Fruit fly (Drosophila melanogaster) whole organism, embryonic: ENCODE results near the gene sick.

Source experiments
- Antp ChIP-seq: fragments of 200-800 bp; sonication (Bioruptor generic); optimal IDR thresholded peaks from 3 replicates; lab custom pipeline; 2016; ENCODE audit warnings: missing biosample characterization, missing genetic modification characterization
- CG10274 ChIP-seq: fragments of 200-800 bp; sonication (Bioruptor generic); optimal IDR thresholded peaks from 3 replicates; lab custom pipeline; 2017; ENCODE audit warnings: missing biosample characterization, mild to moderate bottlenecking, missing genetic modification characterization
- CG13775 ChIP-seq: fragments of 200-800 bp; sonication (Bioruptor generic); optimal IDR thresholded peaks from 3 replicates; lab custom pipeline; 2017; ENCODE audit warnings: missing biosample characterization, mild to moderate bottlenecking, missing genetic modification characterization
- CG13894 ChIP-seq: fragments of 200-800 bp; sonication (Bioruptor generic); optimal IDR thresholded peaks from 3 replicates; lab custom pipeline; 2018; ENCODE audit warnings: missing biosample characterization, mild to moderate bottlenecking, missing genetic modification characterization, moderate library complexity
- CG14667 ChIP-seq: fragments of 200-800 bp; sonication (Bioruptor generic); IDR thresholded peaks from 2 replicates; pipeline ENCODE4 v1.3.6; 2022; ENCODE audit warnings: missing biosample characterization, missing genetic modification characterization
- CG1832 ChIP-seq: fragments of 200-800 bp; sonication (Bioruptor generic); optimal IDR thresholded peaks from 2 replicates; lab custom pipeline; 2017; ENCODE audit warnings: missing biosample characterization, mild to moderate bottlenecking, missing genetic modification characterization, inconsistent platforms
- CG31388 ChIP-seq: fragments of 200-800 bp; sonication (Bioruptor generic); optimal IDR thresholded peaks from 2 replicates; lab custom pipeline; 2016; ENCODE audit warnings: missing biosample characterization, missing genetic modification characterization
- CG6683 ChIP-seq: fragments of 200-800 bp; sonication (Bioruptor generic); optimal IDR thresholded peaks from 2 replicates; lab custom pipeline; 2017; ENCODE audit warnings: missing biosample characterization, mild to moderate bottlenecking, missing genetic modification characterization, missing genetic modification reagents
- CG6791 ChIP-seq: fragments of 200-800 bp; sonication (Bioruptor generic); IDR thresholded peaks from 3 replicates; pipeline ENCODE4 v1.3.6; 2022; ENCODE audit warnings: missing biosample characterization, missing genetic modification characterization; ENCODE audit not compliant: partially characterized antibody
- CG7839 ChIP-seq: fragments of 200-800 bp; sonication (Bioruptor generic); optimal IDR thresholded peaks from 3 replicates; lab custom pipeline; 2018; ENCODE audit warnings: missing biosample characterization, mild to moderate bottlenecking, missing genetic modification characterization, moderate library complexity
- CG8089 ChIP-seq: fragments of 200-800 bp; sonication (Bioruptor generic); optimal IDR thresholded peaks from 3 replicates; lab custom pipeline; 2016; ENCODE audit warnings: missing biosample characterization, missing genetic modification characterization
- CTCF ChIP-seq: fragments of 200-800 bp; sonication (Bioruptor generic); optimal IDR thresholded peaks from 2 replicates; lab custom pipeline; 2017; ENCODE audit warnings: missing biosample characterization, mild to moderate bottlenecking, missing genetic modification characterization, moderate library complexity
- Camta ChIP-seq: fragments of 200-800 bp; sonication (Bioruptor generic); optimal IDR thresholded peaks from 2 replicates; lab custom pipeline; 2016; ENCODE audit warnings: missing biosample characterization, missing genetic modification characterization
- D19A ChIP-seq: fragments of 200-800 bp; optimal IDR thresholded peaks from 3 replicates; lab custom pipeline; 2019; ENCODE audit warnings: missing biosample characterization, mild to moderate bottlenecking, missing genetic modification characterization, moderate library complexity
- Dip2 ChIP-seq: fragments of 200-800 bp; sonication (Bioruptor generic); IDR thresholded peaks from 2 replicates; pipeline ENCODE4 v1.3.6; 2022; ENCODE audit warnings: missing biosample characterization, missing genetic modification characterization
- Doc3 ChIP-seq: fragments of 200-800 bp; sonication (Bioruptor generic); IDR thresholded peaks from 3 replicates; pipeline ENCODE4 v1.3.6; 2022; ENCODE audit warnings: missing biosample characterization, missing genetic modification characterization; ENCODE audit not compliant: partially characterized antibody
- GATAe ChIP-seq: fragments of 200-800 bp; sonication (Bioruptor generic); conservative IDR thresholded peaks from 2 replicates; pipeline ENCODE4 v1.3.6; 2022; ENCODE audit warnings: missing biosample characterization, missing genetic modification characterization
- H15 ChIP-seq: fragments of 200-800 bp; sonication (Bioruptor generic); IDR thresholded peaks from 3 replicates; pipeline ENCODE4 v1.3.6; 2022; ENCODE audit warnings: missing biosample characterization, missing genetic modification characterization
- HLH4C ChIP-seq: fragments of 200-800 bp; sonication (Bioruptor generic); IDR thresholded peaks from 3 replicates; pipeline ENCODE4 v1.3.6; 2022; ENCODE audit warnings: missing biosample characterization, missing genetic modification characterization; ENCODE audit not compliant: partially characterized antibody
- Lhr ChIP-seq: fragments of 200-800 bp; sonication (Bioruptor generic); optimal IDR thresholded peaks from 3 replicates; lab custom pipeline; 2017; ENCODE audit warnings: mild to moderate bottlenecking, missing biosample characterization, missing genetic modification reagents, missing genetic modification characterization
- Med ChIP-seq: fragments of 200-800 bp; sonication (Bioruptor generic); peaks from one replicate; lab custom pipeline; 2016; ENCODE audit warnings: missing biosample characterization, missing genetic modification characterization, mild to moderate bottlenecking, inconsistent platforms, moderate library complexity
- Mrtf ChIP-seq: fragments of 200-800 bp; sonication (Bioruptor generic); IDR thresholded peaks from 3 replicates; pipeline ENCODE4 v1.3.6; 2022; ENCODE audit warnings: missing biosample characterization, missing genetic modification characterization
- Neu2 ChIP-seq: fragments of 200-800 bp; sonication (Bioruptor generic); optimal IDR thresholded peaks from 3 replicates; lab custom pipeline; 2016; ENCODE audit warnings: missing biosample characterization, missing genetic modification characterization, borderline replicate concordance
- NfI ChIP-seq: fragments of 200-800 bp; sonication (Bioruptor generic); optimal IDR thresholded peaks from 3 replicates; lab custom pipeline; 2018; ENCODE audit warnings: missing biosample characterization, mild to moderate bottlenecking, missing genetic modification characterization, moderate library complexity
- Rfx ChIP-seq: fragments of 200-800 bp; sonication (Bioruptor generic); IDR thresholded peaks from 2 replicates; pipeline ENCODE4 v1.3.6; 2022; ENCODE audit warnings: missing biosample characterization, missing genetic modification characterization
- abd-A ChIP-seq: fragments of 200-800 bp; sonication (Bioruptor generic); optimal IDR thresholded peaks from 3 replicates; lab custom pipeline; 2019; ENCODE audit warnings: missing biosample characterization, mild to moderate bottlenecking, missing genetic modification characterization, moderate library complexity
- chinmo ChIP-seq: fragments of 200-800 bp; sonication (Bioruptor generic); IDR thresholded peaks from 4 replicates; pipeline ENCODE4 v1.3.6; 2022; ENCODE audit warnings: missing biosample characterization, missing genetic modification characterization; ENCODE audit not compliant: partially characterized antibody
- dimm ChIP-seq: fragments of 200-800 bp; sonication (Bioruptor generic); IDR thresholded peaks from 2 replicates; pipeline ENCODE4 v1.3.6; 2022; ENCODE audit warnings: missing biosample characterization, missing genetic modification characterization
- fd64A ChIP-seq: fragments of 200-800 bp; sonication (Bioruptor generic); optimal IDR thresholded peaks from 3 replicates; lab custom pipeline; 2018; ENCODE audit warnings: missing biosample characterization, mild to moderate bottlenecking, missing genetic modification characterization
- fru ChIP-seq: fragments of >200 bp; optimal IDR thresholded peaks from 2 replicates; lab custom pipeline; 2017
- gce ChIP-seq: fragments of 200-800 bp; sonication (Bioruptor generic); IDR thresholded peaks from 3 replicates; pipeline ENCODE4 v1.3.6; 2022; ENCODE audit warnings: missing biosample characterization, missing genetic modification characterization
- pros ChIP-seq: fragments of 200-800 bp; sonication (Bioruptor generic); optimal IDR thresholded peaks from 3 replicates; lab custom pipeline; 2019; ENCODE audit warnings: missing biosample characterization, mild to moderate bottlenecking, missing genetic modification characterization, moderate library complexity
- repo ChIP-seq: fragments of 200-800 bp; sonication (Bioruptor generic); optimal IDR thresholded peaks from 2 replicates; lab custom pipeline; 2016; ENCODE audit warnings: missing biosample characterization, missing genetic modification characterization
- rib ChIP-seq: fragments of 200-800 bp; sonication (Bioruptor generic); IDR thresholded peaks from 2 replicates; pipeline ENCODE4 v1.3.6; 2022; ENCODE audit warnings: missing biosample characterization, missing genetic modification characterization
- sc ChIP-seq, 3 experiments: fragments of >200 bp in 2 of 3; fragments of 200-800 bp in 1 of 3; sonication (Bioruptor generic) in 1 of 3; optimal IDR thresholded peaks; 2 replicates in 2 of 3; 3 replicates in 1 of 3; lab custom pipeline; 2017; ENCODE audit warnings: mild to moderate bottlenecking in 1 of 3, missing biosample characterization in 1 of 3, missing genetic modification characterization in 1 of 3, missing genetic modification reagents in 1 of 3
- schlank ChIP-seq: fragments of 200-800 bp; sonication (Bioruptor generic); optimal IDR thresholded peaks from 2 replicates; lab custom pipeline; 2018; ENCODE audit warnings: missing biosample characterization, mild to moderate bottlenecking, missing genetic modification characterization
- sd ChIP-seq: fragments of 200-800 bp; sonication (Bioruptor generic); optimal IDR thresholded peaks from 3 replicates; lab custom pipeline; 2018; ENCODE audit warnings: missing biosample characterization, mild to moderate bottlenecking, missing genetic modification characterization, moderate library complexity
- sens ChIP-seq: fragments of 200-800 bp; sonication (Bioruptor generic); peaks from one replicate; lab custom pipeline; 2016; ENCODE audit warnings: missing biosample characterization, missing genetic modification characterization
- sisA ChIP-seq: fragments of 200-800 bp; sonication (Bioruptor generic); IDR thresholded peaks from 2 replicates; pipeline ENCODE4 v1.3.6; 2022; ENCODE audit warnings: missing biosample characterization, missing genetic modification characterization
- sug ChIP-seq: fragments of 200-800 bp; optimal IDR thresholded peaks from 2 replicates; lab custom pipeline; 2019; ENCODE audit warnings: missing biosample characterization, mild to moderate bottlenecking, missing genetic modification characterization, moderate library complexity
- toy ChIP-seq: fragments of 200-800 bp; sonication (Bioruptor generic); IDR thresholded peaks from 2 replicates; pipeline ENCODE4 v1.3.6; 2022; ENCODE audit warnings: missing biosample characterization, missing genetic modification characterization

Gene sick

dm6 chr2L:19989658-19990362, 193.6 kb downstream of the sick start:
- peak; percentile 84 for TF ChIP-seq CTCF (GFP tag; lab: Kevin White, UChicago)
- TF ChIP-seq Doc3 (GFP tag; lab: Robert Waterston, UW): no peak
- peak; percentile 1 for TF ChIP-seq sens
- no peak for TF ChIP-seq GATAe (GFP tag; lab: Robert Waterston, UW)
- TF ChIP-seq D19A (tag; lab: Kevin White, UChicago): peak; percentile 13
- no peak for TF ChIP-seq CG8089 (GFP tag; lab: Kevin White, UChicago)
- 0 out of 3 replicates have a peak, but pooled peaks have one; percentile 26 for TF ChIP-seq CG6791 (GFP tag; lab: Robert Waterston, UW)

- TF ChIP-seq toy (GFP tag; lab: Robert Waterston, UW) (no peak), schlank (tag; lab: Kevin White, UChicago) (no peak), sd (tag; lab: Kevin White, UChicago) (peak; percentile 75), Dip2 (no peak), CG14667 (no peak), sc (optimal IDR thresholded peaks at IDR 0.05; lab: Kevin White, UChicago) (no peak), sc (GFP tag; optimal IDR thresholded peaks at IDR 0.05; lab: Kevin White, UChicago) (no peak), Neu2 (GFP tag; lab: Kevin White, UChicago) (no peak), abd-A (tag; lab: Kevin White, UChicago) (peak; percentile 66), sisA (GFP tag; lab: Robert Waterston, UW) (no peak), sug (tag; lab: Kevin White, UChicago) (no peak), CG6683 (GFP tag; lab: Kevin White, UChicago) (no peak), dimm (GFP tag; lab: Robert Waterston, UW) (no peak), CG13894 (tag; lab: Kevin White, UChicago) (peak; percentile 51), fru (lab: Kevin White, UChicago) (no peak), Mrtf (GFP tag; lab: Robert Waterston, UW) (no peak), CG1832 (GFP tag; lab: Kevin White, UChicago) (no peak), CG13775 (GFP tag; lab: Kevin White, UChicago) (no peak), HLH4C (no peak), H15 (GFP tag; lab: Robert Waterston, UW) (no peak), CG10274 (GFP tag; lab: Kevin White, UChicago) (no peak), Rfx (GFP tag; lab: Robert Waterston, UW) (no peak), fd64A (GFP tag; lab: Kevin White, UChicago) (no peak), CG7839 (no peak), Antp (no peak), pros (GFP tag; lab: Kevin White, UChicago) (no peak), Med (GFP tag; lab: Kevin White, UChicago) (peak; percentile 46), chinmo (GFP tag; lab: Robert Waterston, UW) (peak; percentile 80; the same call in 1 of the 4 replicates), Lhr (no peak), repo (GFP tag; lab: Kevin White, UChicago) (no peak), CG31388 (GFP tag; lab: Kevin White, UChicago) (no peak), Camta (no peak), rib (GFP tag; lab: Robert Waterston, UW) (0 out of 2 replicates have a peak, but pooled peaks have one; percentile 36), NfI (GFP tag; lab: Kevin White, UChicago) (no peak), gce (GFP tag; lab: Robert Waterston, UW) (no peak)
These were observed 196.3 kb downstream of the sick start for dm6 chr2L:19992427-19992998.
